Worm (Caenorhabditis elegans) whole organism, young adult: Measurements from ENCODE around the gene Y56A3A.2.

Experiments
- F57C9.4 ChIP-seq: sonication (generic microtip); optimal IDR thresholded peaks from 2 replicates; lab custom pipeline; 2017; ENCODE audit warnings: mild to moderate bottlenecking, missing genetic modification characterization, missing compliant biosample characterization
- ama-1 ChIP-seq, 3 experiments: fragments of 150-350 bp in 1 of 3; sonication (generic microtip) in 2 of 3; optimal IDR thresholded peaks; 2 replicates each; lab custom pipeline; 2014 to 2018; ENCODE audit warnings: missing biosample characterization in 2 of 3, missing genetic modification characterization in 2 of 3, missing genetic modification reagents in 2 of 3
- dox-1 ChIP-seq: fragments of 200-800 bp; sonication (Bioruptor generic); IDR thresholded peaks from 2 replicates; pipeline ENCODE4 v1.3.6; 2022; ENCODE audit warnings: missing genetic modification reagents, missing genetic modification characterization, missing compliant biosample characterization
- hsf-1 ChIP-seq: fragments of 200-800 bp; sonication (Bioruptor generic); IDR thresholded peaks from 2 replicates; pipeline ENCODE4 v1.3.6; 2022; ENCODE audit warnings: missing genetic modification reagents, missing genetic modification characterization, missing compliant biosample characterization
- lin-35 ChIP-seq, 3 experiments: fragments of 150-350 bp in 2 of 3; sonication (generic microtip) in 1 of 3; optimal IDR thresholded peaks; 2 replicates each; lab custom pipeline; 2014 to 2018; ENCODE audit warnings: missing biosample characterization in 3 of 3, missing genetic modification characterization in 3 of 3, missing genetic modification reagents in 3 of 3
- lin-54 ChIP-seq: fragments of 200-800 bp; sonication (Bioruptor generic); optimal IDR thresholded peaks from 2 replicates; lab custom pipeline; 2018; ENCODE audit warnings: mild to moderate bottlenecking, missing genetic modification characterization, missing compliant biosample characterization
- nhr-120 ChIP-seq: fragments of 200-800 bp; sonication (Bioruptor generic); IDR thresholded peaks from 2 replicates; pipeline ENCODE4 v1.3.6; 2022; ENCODE audit warnings: missing genetic modification characterization, missing compliant biosample characterization
- repo-1 ChIP-seq: sonication (generic microtip); optimal IDR thresholded peaks from 2 replicates; lab custom pipeline; 2017; ENCODE audit warnings: mild to moderate bottlenecking, missing genetic modification characterization, missing compliant biosample characterization
- snpc-4 ChIP-seq, 5 experiments: fragments of 150-350 bp in 1 of 5; sonication (generic microtip) in 4 of 5; optimal IDR thresholded peaks; 2 replicates each; lab custom pipeline; 2014 to 2018; ENCODE audit warnings: missing genetic modification characterization in 5 of 5, missing biosample characterization in 3 of 5, antibody characterized with exemption in 2 of 5, mild to moderate bottlenecking in 2 of 5, missing compliant biosample characterization in 2 of 5, missing genotype in 2 of 5, moderate library complexity in 2 of 5, missing genetic modification reagents in 1 of 5
- ztf-25 ChIP-seq: fragments of 200-800 bp; sonication (Bioruptor generic); IDR thresholded peaks from 2 replicates; pipeline ENCODE4 v1.3.6; 2022; ENCODE audit warnings: missing genetic modification reagents, missing genetic modification characterization, missing compliant biosample characterization

DNA sequence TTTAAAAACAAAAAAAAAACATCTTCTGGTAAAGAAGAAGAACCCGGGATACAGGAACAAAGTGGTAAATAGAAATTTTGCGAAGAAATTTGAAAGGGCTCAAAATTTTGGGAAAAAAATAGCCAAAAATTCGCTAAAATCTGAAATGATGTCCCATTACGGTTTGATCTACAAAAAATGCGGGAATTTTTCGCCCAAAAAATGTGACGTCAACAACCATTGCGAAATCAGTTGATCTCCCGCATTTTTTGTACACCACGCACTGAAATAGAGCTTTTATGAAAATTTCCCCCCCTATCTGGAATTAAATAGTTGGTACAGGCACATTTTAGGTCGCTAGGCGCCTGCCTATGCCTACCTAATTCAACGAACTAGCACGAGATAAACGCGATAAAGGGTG, 12.5 kb downstream of the Y56A3A.2 start:
- TF ChIP-seq ama-1 (optimal IDR thresholded peaks at IDR 0.05; lab: Kevin White, UChicago) (no peak), ama-1 (GFP tag; optimal IDR thresholded peaks at IDR 0.05; lab: Kevin White, UChicago) (no peak), nhr-120 (GFP tag; lab: Robert Waterston, UW) (no peak), hsf-1 (GFP tag; lab: Robert Waterston, UW) (no peak), dox-1 (no peak), ztf-25 (GFP tag; lab: Robert Waterston, UW) (no peak), snpc-4 (GFP tag; optimal IDR thresholded peaks at IDR 0.05; lab: Kevin White, UChicago) (no peak), snpc-4 (tag; optimal IDR thresholded peaks at IDR 0.05; lab: Kevin White, UChicago) (no peak), F57C9.4 (tag; lab: Kevin White, UChicago) (no peak), lin-54 (GFP tag; lab: Kevin White, UChicago) (no peak), lin-35 (GFP tag; optimal IDR thresholded peaks at IDR 0.05; lab: Kevin White, UChicago) (no peak), repo-1 (no peak)
